Worm (Caenorhabditis elegans): ENCODE results near the gene Y44A6D.1.

The Y44A6D.1 gene

ce11 chrV:20789105-20789504 is 728 bp downstream of the Y44A6D.1 start, which contains the start of gene tpan-1:
tpan-1 (plus strand) TSS chrV:20789502.
- peak; percentile 82; the same call in 1 of the 2 replicates for TF ChIP-seq ctbp-1 (GFP tag; IDR thresholded peaks at IDR 0.05)
- 0 out of 2 replicates have a peak, but pooled peaks have one; percentile 20 for TF ChIP-seq dmd-6 (GFP tag; IDR thresholded peaks at IDR 0.05)
- peak; percentile 42 for TF ChIP-seq hlh-30 (tag; optimal IDR thresholded peaks at IDR 0.05; ENCODE audit: insufficient read depth)
- TF ChIP-seq lin-1 (GFP tag; IDR thresholded peaks at IDR 0.05) = no peak
- TF ChIP-seq dve-1 (tag; optimal IDR thresholded peaks at IDR 0.05; ENCODE audit: insufficient read depth) = no peak
- TF ChIP-seq rbr-2 (tag; optimal IDR thresholded peaks at IDR 0.05) = peak; percentile 84
- TF ChIP-seq saeg-2 (GFP tag; IDR thresholded peaks at IDR 0.05) = peak; percentile 50; the same call in 1 of the 2 replicates
- TF ChIP-seq php-3 (GFP tag; IDR thresholded peaks at IDR 0.05) = no peak
- no peak for TF ChIP-seq nhr-6 (tag; optimal IDR thresholded peaks at IDR 0.05)
- no peak for TF ChIP-seq ceh-62 (tag; optimal IDR thresholded peaks at IDR 0.05)
- no peak for TF ChIP-seq tag-97 (GFP tag; IDR thresholded peaks at IDR 0.05)
- TF ChIP-seq hmg-1.1 (GFP tag; IDR thresholded peaks at IDR 0.05) = peak; percentile 72
- TF ChIP-seq mep-1 (tag; optimal IDR thresholded peaks at IDR 0.05) = peak; percentile 65
- 0 out of 2 replicates have a peak, but pooled peaks have one; percentile 5 for TF ChIP-seq vab-7 (GFP tag; IDR thresholded peaks at IDR 0.05)
- TF ChIP-seq lsy-2 (tag; optimal IDR thresholded peaks at IDR 0.05) = peak in 1 of 2 experiments; percentile 67
- TF ChIP-seq mes-2 (tag; optimal IDR thresholded peaks at IDR 0.05; ENCODE audit: poor library complexity, severe bottlenecking) = peak; percentile 32
- TF ChIP-seq pha-4 (GFP tag; IDR thresholded peaks at IDR 0.05) = no peak; the same call in 1 of the 2 replicates
- TF ChIP-seq pha-4 (tag; optimal IDR thresholded peaks at IDR 0.05) = no peak
- 0 out of 2 replicates have a peak, but pooled peaks have one; percentile 38 for TF ChIP-seq dmd-9 (GFP tag; IDR thresholded peaks at IDR 0.05)
- peak; percentile 32 for TF ChIP-seq nhr-11 (tag; optimal IDR thresholded peaks at IDR 0.05)
- peak; percentile 78 for TF ChIP-seq aha-1 (tag)
- peak in 1 of 2 experiments; percentile 92 for TF ChIP-seq hif-1 (tag; optimal IDR thresholded peaks at IDR 0.05)
- TF ChIP-seq unc-62 (GFP tag; optimal IDR thresholded peaks at IDR 0.05 in 1 of 2) = peak in 1 of 2 experiments; percentile 85
- no peak for TF ChIP-seq unc-62 (tag; optimal IDR thresholded peaks at IDR 0.05)
- TF ChIP-seq F37D6.2 (tag; optimal IDR thresholded peaks at IDR 0.05) = peak; percentile 3
- 0 out of 2 replicates have a peak, but pooled peaks have one; percentile 20 for TF ChIP-seq nhr-42 (GFP tag; IDR thresholded peaks at IDR 0.05)
- peak; percentile 53 for TF ChIP-seq fkh-10 (GFP tag; optimal IDR thresholded peaks at IDR 0.05)
- TF ChIP-seq ces-1 (GFP tag; optimal IDR thresholded peaks at IDR 0.05) = peak; percentile 50
- peak in 1 of 2 experiments; percentile 82 for TF ChIP-seq mdl-1 (tag; optimal IDR thresholded peaks at IDR 0.05)
- no peak for TF ChIP-seq daf-16 (GFP tag; optimal IDR thresholded peaks at IDR 0.05)
- peak; percentile 3 for TF ChIP-seq daf-16 (tag; optimal IDR thresholded peaks at IDR 0.05)

- TF ChIP-seq nhr-28 (tag; optimal IDR thresholded peaks at IDR 0.05) (peak; percentile 17), F26F4.8 (GFP tag; conservative IDR thresholded peaks at IDR 0.05) (no peak), nhr-42 (GFP tag; IDR thresholded peaks at IDR 0.05) (no peak), daf-16 (GFP tag; optimal IDR thresholded peaks at IDR 0.05) (no peak), daf-16 (tag; optimal IDR thresholded peaks at IDR 0.05) (peak; percentile 63), unc-62 (GFP tag; optimal IDR thresholded peaks at IDR 0.05 in 1 of 2) (peak in 1 of 2 experiments; percentile 86), unc-62 (tag; optimal IDR thresholded peaks at IDR 0.05) (no peak), F49E8.2 (tag; optimal IDR thresholded peaks at IDR 0.05; ENCODE audit: borderline replicate concordance) (no peak), tag-97 (GFP tag; IDR thresholded peaks at IDR 0.05) (no peak)
Measured at ce11 chrV:20785848-20786225, 4.0 kb downstream of the Y44A6D.1 start.

- no peak for TF ChIP-seq fos-1 (tag; optimal IDR thresholded peaks at IDR 0.05)
- TF ChIP-seq dve-1 (tag; optimal IDR thresholded peaks at IDR 0.05; ENCODE audit: insufficient read depth) = peak; percentile 25
- no peak for TF ChIP-seq ceh-20 (GFP tag; IDR thresholded peaks at IDR 0.05)
- no peak for TF ChIP-seq nhr-28 (tag; optimal IDR thresholded peaks at IDR 0.05)
- no peak for TF ChIP-seq pqm-1 (tag; optimal IDR thresholded peaks at IDR 0.05)
- TF ChIP-seq mep-1 (tag; optimal IDR thresholded peaks at IDR 0.05) = peak; percentile 63
- TF ChIP-seq set-16 (GFP tag; IDR thresholded peaks at IDR 0.05) = no peak
- TF ChIP-seq hlh-30 (tag; optimal IDR thresholded peaks at IDR 0.05; ENCODE audit: insufficient read depth) = peak; percentile 10
- no peak for TF ChIP-seq F37D6.2 (tag; optimal IDR thresholded peaks at IDR 0.05)
- peak; percentile 64 for TF ChIP-seq aha-1 (tag)
- no peak for TF ChIP-seq lin-13 (GFP tag; optimal IDR thresholded peaks at IDR 0.05)
- TF ChIP-seq mes-2 (tag; optimal IDR thresholded peaks at IDR 0.05; ENCODE audit: poor library complexity, severe bottlenecking) = no peak
- no peak for TF ChIP-seq nhr-237 (tag; optimal IDR thresholded peaks at IDR 0.05)
- no peak for TF ChIP-seq dmd-9 (GFP tag; IDR thresholded peaks at IDR 0.05)
- TF ChIP-seq daf-16 (GFP tag; optimal IDR thresholded peaks at IDR 0.05) = no peak
- TF ChIP-seq daf-16 (tag; optimal IDR thresholded peaks at IDR 0.05) = peak; percentile 7
- no peak for TF ChIP-seq zfp-3 (GFP tag; conservative IDR thresholded peaks at IDR 0.05)
- no peak for TF ChIP-seq ctbp-1 (GFP tag; IDR thresholded peaks at IDR 0.05)
- no peak for TF ChIP-seq nhr-11 (tag; optimal IDR thresholded peaks at IDR 0.05)
- TF ChIP-seq vab-7 (GFP tag; IDR thresholded peaks at IDR 0.05) = no peak
- no peak for TF ChIP-seq gei-8 (GFP tag; optimal IDR thresholded peaks at IDR 0.05)
- TF ChIP-seq lin-29 (GFP tag; IDR thresholded peaks at IDR 0.05) = no peak
- no peak for TF ChIP-seq daf-19 (GFP tag; conservative IDR thresholded peaks at IDR 0.05)
Measured at ce11 chrV:20785050-20785847, 4.6 kb downstream of the Y44A6D.1 start.
